Worm (Caenorhabditis elegans) whole organism, midembryonic: ENCODE data around the gene C56C10.6.

Experiments
- T22C8.4 ChIP-seq: fragments of 200-800 bp; sonication (Bioruptor generic); IDR thresholded peaks from 2 replicates; pipeline ENCODE4 v1.3.6; 2022; ENCODE audit warnings: missing genetic modification characterization, missing compliant biosample characterization
- cog-1 ChIP-seq: sonication (generic microtip); optimal IDR thresholded peaks from 2 replicates; lab custom pipeline; 2016; ENCODE audit warnings: missing genetic modification characterization, missing compliant biosample characterization
- flt-1 ChIP-seq: fragments of 200-800 bp; sonication (Bioruptor generic); IDR thresholded peaks from 2 replicates; pipeline ENCODE4 v1.3.6; 2022; ENCODE audit warnings: missing genetic modification characterization, missing compliant biosample characterization
- klf-2 ChIP-seq: fragments of 200-800 bp; sonication (Bioruptor generic); conservative IDR thresholded peaks from 2 replicates; pipeline ENCODE4 v1.3.6; 2022; ENCODE audit warnings: missing genetic modification reagents, missing genetic modification characterization, missing compliant biosample characterization
- med-1 ChIP-seq: sonication (generic microtip); optimal IDR thresholded peaks from 2 replicates; lab custom pipeline; 2017; ENCODE audit warnings: missing genetic modification characterization, mild to moderate bottlenecking, missing compliant biosample characterization, antibody characterized with exemption, missing genetic modification reagents; ENCODE audit not compliant: insufficient read depth
- ref-1 ChIP-seq: fragments of 200-800 bp; sonication (Bioruptor generic); conservative IDR thresholded peaks from 2 replicates; pipeline ENCODE4 v1.3.6; 2022; ENCODE audit warnings: missing genetic modification reagents, missing genetic modification characterization, missing compliant biosample characterization
- tab-1 ChIP-seq: fragments of 200-800 bp; sonication (Bioruptor generic); IDR thresholded peaks from 2 replicates; pipeline ENCODE4 v1.3.6; 2022; ENCODE audit warnings: missing genetic modification characterization, missing compliant biosample characterization
- ztf-23 ChIP-seq: fragments of 200-800 bp; sonication (Bioruptor generic); IDR thresholded peaks from 2 replicates; pipeline ENCODE4 v1.3.6; 2022; ENCODE audit warnings: missing genetic modification reagents, missing genetic modification characterization, missing compliant biosample characterization
- ztf-29 ChIP-seq: fragments of 200-800 bp; sonication (Bioruptor generic); IDR thresholded peaks from 2 replicates; pipeline ENCODE4 v1.3.6; 2022; ENCODE audit warnings: missing genetic modification reagents, missing genetic modification characterization, missing compliant biosample characterization

- TF ChIP-seq cog-1 (tag; lab: Kevin White, UChicago) (no peak), flt-1 (GFP tag; lab: Robert Waterston, UW) (no peak), T22C8.4 (GFP tag; lab: Robert Waterston, UW) (no peak), ztf-29 (GFP tag; lab: Robert Waterston, UW) (no peak), ref-1 (GFP tag; lab: Robert Waterston, UW) (no peak), klf-2 (no peak), med-1 (GFP tag; lab: Kevin White, UChicago) (no peak), ztf-23 (no peak), tab-1 (GFP tag; lab: Robert Waterston, UW) (no peak)
These were observed 9.9 kb upstream of the C56C10.6 start for ce11 chrII:6591000-6591399.
